Fruit fly (Drosophila melanogaster) whole organism, embryonic: Measurements from ENCODE around the gene CG13962.

Experiments
- Adf1 ChIP-seq: fragments of 200-800 bp; sonication (Bioruptor generic); IDR thresholded peaks from 2 replicates; pipeline ENCODE4 v1.3.6; 2022; ENCODE audit warnings: missing biosample characterization, missing genetic modification characterization
- Blimp-1 ChIP-seq: fragments of 200-800 bp; sonication (Bioruptor generic); optimal IDR thresholded peaks from 3 replicates; lab custom pipeline; 2018; ENCODE audit warnings: missing biosample characterization, missing genetic modification characterization, mild to moderate bottlenecking, moderate library complexity, missing genetic modification reagents
- CG10209 ChIP-seq: fragments of 200-800 bp; sonication (Bioruptor generic); optimal IDR thresholded peaks from 3 replicates; lab custom pipeline; 2017; ENCODE audit warnings: missing biosample characterization, mild to moderate bottlenecking, missing genetic modification characterization, missing genetic modification reagents
- CG10267 ChIP-seq: fragments of 200-800 bp; sonication (Bioruptor generic); optimal IDR thresholded peaks from 2 replicates; lab custom pipeline; 2018; ENCODE audit warnings: missing biosample characterization, mild to moderate bottlenecking, missing genetic modification characterization, moderate library complexity
- CG12391 ChIP-seq: fragments of 200-800 bp; sonication (Bioruptor generic); optimal IDR thresholded peaks from 3 replicates; lab custom pipeline; 2018; ENCODE audit warnings: missing biosample characterization, mild to moderate bottlenecking, missing genetic modification characterization, moderate library complexity
- CG13894 ChIP-seq: fragments of 200-800 bp; sonication (Bioruptor generic); optimal IDR thresholded peaks from 3 replicates; lab custom pipeline; 2018; ENCODE audit warnings: missing biosample characterization, mild to moderate bottlenecking, missing genetic modification characterization, moderate library complexity
- CG15269 ChIP-seq: fragments of 200-800 bp; sonication (Bioruptor generic); optimal IDR thresholded peaks from 2 replicates; lab custom pipeline; 2018; ENCODE audit warnings: missing biosample characterization, mild to moderate bottlenecking, missing genetic modification characterization, moderate library complexity
- CG17385 ChIP-seq: fragments of 200-800 bp; sonication (Bioruptor generic); optimal IDR thresholded peaks from 3 replicates; lab custom pipeline; 2018; ENCODE audit warnings: missing biosample characterization, mild to moderate bottlenecking, missing genetic modification characterization
- CG18262 ChIP-seq: fragments of 200-800 bp; optimal IDR thresholded peaks from 3 replicates; lab custom pipeline; 2019; ENCODE audit warnings: missing biosample characterization, mild to moderate bottlenecking, missing genetic modification characterization, moderate library complexity
- CG2712 ChIP-seq: fragments of 200-800 bp; optimal IDR thresholded peaks from 3 replicates; lab custom pipeline; 2019; ENCODE audit warnings: missing biosample characterization, mild to moderate bottlenecking, missing genetic modification characterization, moderate library complexity
- CG30403 ChIP-seq: fragments of 200-800 bp; sonication (Bioruptor generic); optimal IDR thresholded peaks from 3 replicates; lab custom pipeline; 2016; ENCODE audit warnings: missing biosample characterization, missing genetic modification characterization
- CG31441 ChIP-seq: fragments of 200-800 bp; sonication (Bioruptor generic); IDR thresholded peaks from 2 replicates; pipeline ENCODE4 v1.3.6; 2022; ENCODE audit warnings: missing biosample characterization, missing genetic modification characterization
- CG4424 ChIP-seq: fragments of 200-800 bp; sonication (Bioruptor generic); optimal IDR thresholded peaks from 3 replicates; lab custom pipeline; 2016; ENCODE audit warnings: missing biosample characterization, missing genetic modification characterization
- CG9215 ChIP-seq: fragments of 200-800 bp; sonication (Bioruptor generic); IDR thresholded peaks from 2 replicates; pipeline ENCODE4 v1.3.6; 2022; ENCODE audit warnings: missing biosample characterization, missing genetic modification characterization
- CkIIα-i1 ChIP-seq: fragments of 200-800 bp; sonication (Bioruptor generic); IDR thresholded peaks from 2 replicates; pipeline ENCODE4 v1.3.6; 2022; ENCODE audit warnings: missing biosample characterization, missing genetic modification characterization
- CoRest ChIP-seq: fragments of 200-800 bp; sonication (Bioruptor generic); optimal IDR thresholded peaks from 3 replicates; lab custom pipeline; 2018; ENCODE audit warnings: missing biosample characterization, mild to moderate bottlenecking, missing genetic modification characterization, moderate library complexity
- D ChIP-seq, 2 experiments: fragments of 200-800 bp in 1 of 2; fragments of >200 bp in 1 of 2; sonication (Bioruptor generic) in 1 of 2; optimal IDR thresholded peaks; 2 replicates in 1 of 2; 3 replicates in 1 of 2; lab custom pipeline; 2017; ENCODE audit warnings: mild to moderate bottlenecking in 1 of 2, missing biosample characterization in 1 of 2, missing genetic modification characterization in 1 of 2, missing genetic modification reagents in 1 of 2
- Fer1 ChIP-seq: fragments of 200-800 bp; sonication (Bioruptor generic); optimal IDR thresholded peaks from 2 replicates; lab custom pipeline; 2017; ENCODE audit warnings: missing biosample characterization, mild to moderate bottlenecking, missing genetic modification characterization
- HHEX ChIP-seq: fragments of 200-800 bp; sonication (Bioruptor generic); optimal IDR thresholded peaks from 3 replicates; lab custom pipeline; 2017; ENCODE audit warnings: missing biosample characterization, mild to moderate bottlenecking, missing genetic modification characterization, missing genetic modification reagents
- Hey ChIP-seq: fragments of 200-800 bp; sonication (Bioruptor generic); optimal IDR thresholded peaks from 3 replicates; lab custom pipeline; 2018; ENCODE audit warnings: missing biosample characterization, mild to moderate bottlenecking, missing genetic modification characterization
- Hmr ChIP-seq: fragments of 200-800 bp; sonication (Bioruptor generic); optimal IDR thresholded peaks from 3 replicates; lab custom pipeline; 2017; ENCODE audit warnings: mild to moderate bottlenecking, missing biosample characterization, missing genetic modification reagents, missing genetic modification characterization
- Med ChIP-seq: fragments of 200-800 bp; sonication (Bioruptor generic); peaks from one replicate; lab custom pipeline; 2016; ENCODE audit warnings: missing biosample characterization, missing genetic modification characterization, mild to moderate bottlenecking, inconsistent platforms, moderate library complexity
- Mrtf ChIP-seq: fragments of 200-800 bp; sonication (Bioruptor generic); IDR thresholded peaks from 3 replicates; pipeline ENCODE4 v1.3.6; 2022; ENCODE audit warnings: missing biosample characterization, missing genetic modification characterization
- Oli ChIP-seq: fragments of 200-800 bp; sonication (Bioruptor generic); optimal IDR thresholded peaks from 2 replicates; lab custom pipeline; 2018; ENCODE audit warnings: missing biosample characterization, mild to moderate bottlenecking, missing genetic modification characterization, moderate library complexity
- Opbp ChIP-seq: fragments of 200-800 bp; sonication (Bioruptor generic); IDR thresholded peaks from 3 replicates; pipeline ENCODE4 v1.3.6; 2022; ENCODE audit warnings: missing biosample characterization, missing genetic modification characterization; ENCODE audit not compliant: partially characterized antibody
- Sox102F ChIP-seq: fragments of 200-800 bp; sonication (Bioruptor generic); optimal IDR thresholded peaks from 2 replicates; lab custom pipeline; 2018; ENCODE audit warnings: missing biosample characterization, mild to moderate bottlenecking, missing genetic modification characterization, moderate library complexity
- Ssrp ChIP-seq: fragments of 200-800 bp; sonication (Bioruptor generic); optimal IDR thresholded peaks from 2 replicates; lab custom pipeline; 2018; ENCODE audit warnings: missing biosample characterization, mild to moderate bottlenecking, missing genetic modification characterization, moderate library complexity
- az2 ChIP-seq: fragments of 200-800 bp; sonication (Bioruptor generic); optimal IDR thresholded peaks from 3 replicates; lab custom pipeline; 2016; ENCODE audit warnings: missing biosample characterization, missing genetic modification characterization
- ci ChIP-seq: fragments of 200-800 bp; sonication (Bioruptor generic); IDR thresholded peaks from 3 replicates; pipeline ENCODE4 v1.3.6; 2022; ENCODE audit warnings: missing biosample characterization, missing genetic modification characterization
- dmrt99B ChIP-seq: fragments of 200-800 bp; sonication (Bioruptor generic); optimal IDR thresholded peaks from 2 replicates; lab custom pipeline; 2018; ENCODE audit warnings: missing biosample characterization, mild to moderate bottlenecking, missing genetic modification characterization, moderate library complexity
- dysf ChIP-seq: fragments of 200-800 bp; sonication (Bioruptor generic); IDR thresholded peaks from 3 replicates; pipeline ENCODE4 v1.3.6; 2022; ENCODE audit warnings: missing biosample characterization, missing genetic modification characterization
- ewg ChIP-seq: fragments of 200-800 bp; sonication (Bioruptor generic); optimal IDR thresholded peaks from 3 replicates; lab custom pipeline; 2017; ENCODE audit warnings: mild to moderate bottlenecking, missing biosample characterization, missing genetic modification reagents, missing genetic modification characterization
- fd96Cb ChIP-seq: fragments of 200-800 bp; sonication (Bioruptor generic); optimal IDR thresholded peaks from 2 replicates; lab custom pipeline; 2018; ENCODE audit warnings: missing biosample characterization, mild to moderate bottlenecking, missing genetic modification characterization, moderate library complexity
- gce ChIP-seq: fragments of 200-800 bp; sonication (Bioruptor generic); IDR thresholded peaks from 3 replicates; pipeline ENCODE4 v1.3.6; 2022; ENCODE audit warnings: missing biosample characterization, missing genetic modification characterization
- grau ChIP-seq: fragments of 200-800 bp; optimal IDR thresholded peaks from 3 replicates; lab custom pipeline; 2019; ENCODE audit warnings: missing biosample characterization, mild to moderate bottlenecking, missing genetic modification characterization, moderate library complexity
- klu ChIP-seq: fragments of 200-800 bp; sonication (Bioruptor generic); IDR thresholded peaks from 2 replicates; pipeline ENCODE4 v1.3.6; 2022; ENCODE audit warnings: missing biosample characterization, missing genetic modification characterization
- lbe ChIP-seq: fragments of 200-800 bp; sonication (Bioruptor generic); optimal IDR thresholded peaks from 2 replicates; lab custom pipeline; 2016; ENCODE audit warnings: missing biosample characterization, mild to moderate bottlenecking, missing genetic modification characterization
- mam ChIP-seq: fragments of 200-800 bp; sonication (Bioruptor generic); optimal IDR thresholded peaks from 3 replicates; lab custom pipeline; 2016; ENCODE audit warnings: missing biosample characterization, missing genetic modification characterization
- nerfin-2 ChIP-seq: fragments of 200-800 bp; sonication (Bioruptor generic); IDR thresholded peaks from 2 replicates; pipeline ENCODE4 v1.3.6; 2022; ENCODE audit warnings: missing biosample characterization, missing genetic modification characterization; ENCODE audit not compliant: partially characterized antibody
- nmo ChIP-seq: fragments of 200-800 bp; sonication (Bioruptor generic); optimal IDR thresholded peaks from 2 replicates; lab custom pipeline; 2018; ENCODE audit warnings: missing biosample characterization, mild to moderate bottlenecking, missing genetic modification characterization, moderate library complexity
- oc ChIP-seq: fragments of 200-800 bp; sonication (Bioruptor generic); optimal IDR thresholded peaks from 2 replicates; lab custom pipeline; 2018; ENCODE audit warnings: missing biosample characterization, mild to moderate bottlenecking, missing genetic modification characterization, moderate library complexity
- pb ChIP-seq: fragments of 200-800 bp; sonication (Bioruptor generic); optimal IDR thresholded peaks from 3 replicates; lab custom pipeline; 2016; ENCODE audit warnings: missing biosample characterization, missing genetic modification characterization
- phol ChIP-seq: fragments of 200-800 bp; sonication (Bioruptor generic); optimal IDR thresholded peaks from 3 replicates; lab custom pipeline; 2018; ENCODE audit warnings: missing biosample characterization, mild to moderate bottlenecking, missing genetic modification characterization, moderate library complexity
- prd ChIP-seq, 3 experiments: fragments of >200 bp in 2 of 3; fragments of 200-800 bp in 1 of 3; sonication (Bioruptor generic) in 1 of 3; optimal IDR thresholded peaks in 2 of 3; IDR thresholded peaks in 1 of 3; 2 replicates in 2 of 3; 3 replicates in 1 of 3; pipeline versions ENCODE4 v1.3.6 to Lab custom; 2017 to 2022; ENCODE audit warnings: missing biosample characterization in 1 of 3, missing genetic modification characterization in 1 of 3
- row ChIP-seq: fragments of 200-800 bp; sonication (Bioruptor generic); IDR thresholded peaks from 3 replicates; pipeline ENCODE4 v1.3.6; 2022; ENCODE audit warnings: missing biosample characterization, missing genetic modification characterization
- slbo ChIP-seq: fragments of 200-800 bp; sonication (Bioruptor generic); IDR thresholded peaks from 2 replicates; pipeline ENCODE4 v1.3.6; 2022; ENCODE audit warnings: missing biosample characterization, missing genetic modification characterization
- tap ChIP-seq: fragments of 200-800 bp; optimal IDR thresholded peaks from 3 replicates; lab custom pipeline; 2019; ENCODE audit warnings: missing biosample characterization, mild to moderate bottlenecking, missing genetic modification characterization, moderate library complexity
- tio ChIP-seq: fragments of 200-800 bp; sonication (Bioruptor generic); optimal IDR thresholded peaks from 2 replicates; lab custom pipeline; 2017; ENCODE audit warnings: missing biosample characterization, missing genetic modification characterization, inconsistent platforms
- ttk ChIP-seq: fragments of 200-800 bp; sonication (Bioruptor generic); IDR thresholded peaks from 2 replicates; pipeline ENCODE4 v2.1.2; 2022; ENCODE audit warnings: missing biosample characterization, missing genetic modification characterization

Gene CG13962

dm6 chr2L:19799940-19800339 lies 14.4 kb downstream of the CG13962 start:
- peak; percentile 43 for TF ChIP-seq CoRest (tag; lab: Kevin White, UChicago)
- no peak for TF ChIP-seq ttk (GFP tag; lab: Robert Waterston, UW)
- peak; percentile 40 for TF ChIP-seq phol (tag; lab: Kevin White, UChicago)
- no peak for TF ChIP-seq nerfin-2 (GFP tag; lab: Robert Waterston, UW)
- TF ChIP-seq Med, result peak; percentile 26
- peak; percentile 25 for TF ChIP-seq CG10267
- TF ChIP-seq HHEX (GFP tag; lab: Kevin White, UChicago), result peak; percentile 28
- no peak for TF ChIP-seq D (optimal IDR thresholded peaks at IDR 0.05; lab: Kevin White, UChicago)
- TF ChIP-seq D (GFP tag; optimal IDR thresholded peaks at IDR 0.05; lab: Kevin White, UChicago), result peak; percentile 22
- peak; percentile 59 for TF ChIP-seq dmrt99B
- TF ChIP-seq tap (tag; lab: Kevin White, UChicago), result peak; percentile 3
- TF ChIP-seq grau (tag; lab: Kevin White, UChicago), result peak; percentile 50
- TF ChIP-seq tio (GFP tag; lab: Kevin White, UChicago), result peak; percentile 24
- TF ChIP-seq CG13894, result no peak
- peak; percentile 10 for TF ChIP-seq CG30403 (GFP tag; lab: Kevin White, UChicago)
- peak; percentile 2 for TF ChIP-seq Hmr (GFP tag; lab: Kevin White, UChicago)
- no peak for TF ChIP-seq CkIIα-i1 (GFP tag; lab: Robert Waterston, UW)
- TF ChIP-seq ci (GFP tag; lab: Robert Waterston, UW), result peak; percentile 53; the same call in 1 of the 3 replicates
- TF ChIP-seq CG4424 (GFP tag; lab: Kevin White, UChicago), result peak; percentile 11
- TF ChIP-seq Fer1, result peak; percentile 29
- 0 out of 2 replicates have a peak, but pooled peaks have one; percentile 9 for TF ChIP-seq CG9215 (GFP tag; lab: Robert Waterston, UW)
- peak; percentile 41 for TF ChIP-seq fd96Cb (tag; lab: Kevin White, UChicago)
- TF ChIP-seq row (GFP tag; lab: Robert Waterston, UW), result peak; percentile 58
- no peak for TF ChIP-seq lbe
- TF ChIP-seq Sox102F (GFP tag; lab: Kevin White, UChicago), result peak; percentile 45
- 0 out of 3 replicates have a peak, but pooled peaks have one; percentile 15 for TF ChIP-seq gce (GFP tag; lab: Robert Waterston, UW)
- TF ChIP-seq oc, result no peak
- TF ChIP-seq CG18262, result peak; percentile 31
- TF ChIP-seq pb (GFP tag; lab: Kevin White, UChicago), result no peak
- TF ChIP-seq CG31441 (GFP tag; lab: Robert Waterston, UW), result peak; percentile 29; the same call in 1 of the 2 replicates
- peak; percentile 50 for TF ChIP-seq CG2712 (tag; lab: Kevin White, UChicago)
- no peak for TF ChIP-seq Opbp
- peak; percentile 29 for TF ChIP-seq CG15269 (tag; lab: Kevin White, UChicago)
- TF ChIP-seq CG10209 (GFP tag; lab: Kevin White, UChicago), result peak; percentile 29
- TF ChIP-seq Blimp-1 (GFP tag; lab: Kevin White, UChicago), result peak; percentile 36
- no peak for TF ChIP-seq ewg (GFP tag; lab: Kevin White, UChicago)
- 0 out of 2 replicates have a peak, but pooled peaks have one; percentile 7 for TF ChIP-seq slbo (GFP tag; lab: Robert Waterston, UW)
- TF ChIP-seq CG17385 (GFP tag; lab: Kevin White, UChicago), result peak; percentile 26
- peak; percentile 43 for TF ChIP-seq Oli (tag; lab: Kevin White, UChicago)
- TF ChIP-seq Mrtf (GFP tag; lab: Robert Waterston, UW), result no peak
- peak; percentile 14 for TF ChIP-seq nmo (GFP tag; lab: Kevin White, UChicago)
- no peak for TF ChIP-seq Hey (tag; lab: Kevin White, UChicago)
- TF ChIP-seq dysf, result no peak
- TF ChIP-seq klu (GFP tag; lab: Robert Waterston, UW), result no peak
- no peak for TF ChIP-seq Adf1
- TF ChIP-seq mam (GFP tag; lab: Kevin White, UChicago), result no peak
- peak; percentile 22 for TF ChIP-seq Ssrp (tag; lab: Kevin White, UChicago)
- TF ChIP-seq prd (optimal IDR thresholded peaks at IDR 0.05; lab: Kevin White, UChicago), result no peak
- TF ChIP-seq prd (GFP tag; IDR thresholded peaks at IDR 0.05; lab: Robert Waterston, UW), result peak; percentile 18; the same call in 1 of the 3 replicates
- peak; percentile 6 for TF ChIP-seq az2
- peak; percentile 29 for TF ChIP-seq CG12391 (tag; lab: Kevin White, UChicago)
